Worm (Caenorhabditis elegans) whole organism, L4/young adult: ENCODE measurements around the gene T24C2.5.

Experiments
- W03F9.2 ChIP-seq: fragments of 150-350 bp; optimal IDR thresholded peaks from 2 replicates; lab custom pipeline; 2014; ENCODE audit warnings: missing biosample characterization, missing genetic modification characterization
- dao-5 ChIP-seq: sonication (generic microtip); optimal IDR thresholded peaks from 2 replicates; lab custom pipeline; 2016; ENCODE audit warnings: missing genotype, missing genetic modification characterization, moderate library complexity, missing compliant biosample characterization
- him-1 ChIP-seq: sonication (generic microtip); optimal IDR thresholded peaks from 2 replicates; lab custom pipeline; 2016; ENCODE audit warnings: missing genotype, missing genetic modification reagents, missing genetic modification characterization, missing compliant biosample characterization

Gene T24C2.5

DNA sequence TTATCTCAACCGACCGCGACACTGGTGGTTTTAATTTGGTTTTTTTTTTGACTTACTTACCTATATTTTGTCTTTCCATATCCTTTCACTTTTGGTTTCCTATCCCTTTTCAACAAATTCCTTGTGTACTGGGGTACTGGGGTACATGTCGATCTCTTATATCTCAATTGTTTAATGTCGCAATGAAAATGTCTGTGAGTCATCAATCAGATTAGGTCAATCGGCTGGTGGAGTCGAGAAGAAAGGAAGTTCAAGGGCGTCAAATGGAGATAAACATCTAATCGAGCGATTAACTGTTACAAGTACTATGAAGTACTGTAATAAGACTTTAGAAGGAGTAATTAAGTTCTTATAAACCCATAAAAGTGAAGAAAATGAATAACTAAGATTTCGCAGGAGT lies 41.7 kb downstream of the T24C2.5 start:
- TF ChIP-seq him-1 (tag; lab: Kevin White, UChicago), result no peak
- TF ChIP-seq W03F9.2, result no peak
- no peak for TF ChIP-seq dao-5 (tag; lab: Kevin White, UChicago)

DNA sequence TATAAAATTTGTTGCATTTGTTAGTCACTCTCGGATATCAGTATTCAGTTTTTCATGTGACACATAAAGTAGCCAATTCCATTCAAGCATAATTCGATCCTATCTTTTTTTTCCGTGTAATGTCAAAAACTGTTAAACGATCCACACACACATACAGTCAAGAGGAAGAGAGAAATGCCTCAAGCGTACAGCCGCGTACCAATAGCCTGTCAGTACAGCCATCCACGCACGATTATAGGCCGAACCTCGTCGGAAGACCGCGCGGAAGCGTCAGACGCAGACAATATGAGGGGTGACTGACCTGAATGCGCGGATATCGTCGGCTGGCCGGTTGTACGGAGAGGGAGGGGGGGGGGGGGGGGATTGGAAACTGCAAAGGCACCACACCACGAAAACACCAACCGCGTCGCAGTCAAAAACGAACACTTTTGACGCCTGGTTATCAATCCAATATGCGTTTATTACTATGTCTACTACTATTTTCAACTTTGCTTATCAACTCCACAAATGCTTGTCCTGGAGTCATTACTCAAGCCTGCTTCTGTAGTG lies 43.4 kb downstream of the T24C2.5 start, which contains the start of gene let-4:
let-4 (plus strand) TSS at position 357 of the 549 bp plus-strand sequence.
- TF ChIP-seq dao-5 (tag; lab: Kevin White, UChicago) (no peak), W03F9.2 (no peak), him-1 (tag; lab: Kevin White, UChicago) (no peak)

- TF ChIP-seq dao-5 (tag; lab: Kevin White, UChicago), result no peak
- no peak for TF ChIP-seq him-1 (tag; lab: Kevin White, UChicago)
- TF ChIP-seq W03F9.2, result no peak
Observed at ce11 chrX:14580853-14581252, 46.6 kb downstream of the T24C2.5 start.

DNA sequence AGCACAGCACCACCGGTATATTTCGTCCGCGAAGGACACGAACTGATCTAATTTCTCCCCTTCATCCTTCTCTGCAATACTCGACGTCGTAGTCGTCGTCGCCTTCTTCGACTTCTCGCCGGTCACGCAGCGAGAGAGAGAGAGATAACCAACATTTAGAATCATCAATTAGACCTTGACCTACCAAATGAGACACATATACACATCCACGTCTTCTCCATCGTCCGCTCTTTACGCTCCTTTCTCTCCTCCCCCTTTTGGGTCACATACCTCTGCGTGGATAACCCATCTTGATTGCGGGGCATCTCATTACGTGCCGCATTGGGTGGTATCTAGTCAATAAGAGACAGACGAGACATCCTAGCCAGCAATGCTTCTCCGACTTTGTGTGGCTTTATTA lies 47.2 kb downstream of the T24C2.5 start, which contains the start of gene sym-1:
sym-1 (plus strand) TSS at position 194 of the 400 bp plus-strand sequence.
- TF ChIP-seq dao-5 (tag; lab: Kevin White, UChicago), result no peak
- TF ChIP-seq him-1 (tag; lab: Kevin White, UChicago), result no peak
- TF ChIP-seq W03F9.2, result no peak

DNA sequence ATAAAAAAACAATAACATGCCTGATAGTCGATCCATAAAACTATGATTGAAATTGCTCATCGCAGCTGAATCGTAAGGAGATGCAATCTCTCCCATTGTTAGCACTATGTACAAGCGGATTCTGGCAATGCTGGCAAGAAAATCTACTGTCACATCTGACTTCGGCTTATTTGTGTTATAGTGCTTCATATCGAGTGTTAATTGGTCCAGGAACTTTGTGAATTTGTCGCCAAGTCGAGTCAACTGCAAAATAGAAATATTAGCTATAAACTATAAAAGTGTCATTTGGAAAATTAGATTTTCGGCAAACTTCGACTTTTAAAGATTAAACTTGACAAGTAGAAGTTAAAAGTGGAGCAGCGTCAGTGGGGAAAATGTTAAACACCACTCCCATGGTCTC lies 50.1 kb downstream of the T24C2.5 start:
- TF ChIP-seq dao-5 (tag; lab: Kevin White, UChicago), result no peak
- TF ChIP-seq him-1 (tag; lab: Kevin White, UChicago), result no peak
- TF ChIP-seq W03F9.2, result no peak
